Worm (Caenorhabditis elegans) whole organism, young adult: Measurements from ENCODE around the gene T28A8.5.

Source experiments
- C17E4.6 ChIP-seq: fragments of 200-800 bp; sonication (Bioruptor generic); IDR thresholded peaks from 2 replicates; pipeline ENCODE4 v1.3.6; 2022; ENCODE audit warnings: missing genetic modification reagents, missing genetic modification characterization, missing compliant biosample characterization
- egl-18 ChIP-seq: fragments of 200-800 bp; sonication (Bioruptor generic); IDR thresholded peaks from 2 replicates; pipeline ENCODE4 v1.3.6; 2022; ENCODE audit warnings: missing genetic modification reagents, missing genetic modification characterization, missing compliant biosample characterization
- egl-44 ChIP-seq: fragments of 200-800 bp; sonication (Bioruptor generic); IDR thresholded peaks from 2 replicates; pipeline ENCODE4 v1.3.6; 2022; ENCODE audit warnings: missing genetic modification reagents, missing genetic modification characterization, missing compliant biosample characterization
- him-1 ChIP-seq: sonication (generic microtip); optimal IDR thresholded peaks from 2 replicates; lab custom pipeline; 2016; ENCODE audit warnings: missing genotype, missing genetic modification reagents, missing genetic modification characterization, missing compliant biosample characterization
- nhr-90 ChIP-seq: sonication (generic microtip); optimal IDR thresholded peaks from 2 replicates; lab custom pipeline; 2016; ENCODE audit warnings: missing genotype, mild to moderate bottlenecking, missing genetic modification characterization, missing compliant biosample characterization
- snpc-1.3 ChIP-seq: sonication (generic microtip); optimal IDR thresholded peaks from 2 replicates; lab custom pipeline; 2017; ENCODE audit warnings: missing genetic modification characterization, mild to moderate bottlenecking, missing compliant biosample characterization, antibody characterized with exemption, moderate library complexity, missing genotype, missing genetic modification reagents; ENCODE audit not compliant: insufficient read depth
- snpc-4 ChIP-seq, 5 experiments: fragments of 150-350 bp in 1 of 5; sonication (generic microtip) in 4 of 5; optimal IDR thresholded peaks; 2 replicates each; lab custom pipeline; 2014 to 2018; ENCODE audit warnings: missing genetic modification characterization in 5 of 5, missing biosample characterization in 3 of 5, antibody characterized with exemption in 2 of 5, mild to moderate bottlenecking in 2 of 5, missing compliant biosample characterization in 2 of 5, missing genotype in 2 of 5, moderate library complexity in 2 of 5, missing genetic modification reagents in 1 of 5
- ztf-18 ChIP-seq: sonication (generic microtip); optimal IDR thresholded peaks from 2 replicates; lab custom pipeline; 2016; ENCODE audit warnings: missing genotype, mild to moderate bottlenecking, missing genetic modification characterization, missing compliant biosample characterization

- TF ChIP-seq him-1 (tag; lab: Kevin White, UChicago) (no peak), nhr-90 (tag; lab: Kevin White, UChicago) (no peak), ztf-18 (no peak), snpc-4 (GFP tag; optimal IDR thresholded peaks at IDR 0.05; lab: Kevin White, UChicago) (no peak), snpc-4 (tag; optimal IDR thresholded peaks at IDR 0.05; lab: Kevin White, UChicago) (no peak), egl-44 (GFP tag; lab: Robert Waterston, UW) (no peak), C17E4.6 (GFP tag; lab: Robert Waterston, UW) (no peak), snpc-1.3 (no peak), egl-18 (GFP tag; lab: Robert Waterston, UW) (no peak)
Observed at ce11 chrIII:13549960-13550359, 48.5 kb downstream of the T28A8.5 start.
